Worm (Caenorhabditis elegans): Measurements from ENCODE around the gene svop-1.

svop-1 gene

DNA sequence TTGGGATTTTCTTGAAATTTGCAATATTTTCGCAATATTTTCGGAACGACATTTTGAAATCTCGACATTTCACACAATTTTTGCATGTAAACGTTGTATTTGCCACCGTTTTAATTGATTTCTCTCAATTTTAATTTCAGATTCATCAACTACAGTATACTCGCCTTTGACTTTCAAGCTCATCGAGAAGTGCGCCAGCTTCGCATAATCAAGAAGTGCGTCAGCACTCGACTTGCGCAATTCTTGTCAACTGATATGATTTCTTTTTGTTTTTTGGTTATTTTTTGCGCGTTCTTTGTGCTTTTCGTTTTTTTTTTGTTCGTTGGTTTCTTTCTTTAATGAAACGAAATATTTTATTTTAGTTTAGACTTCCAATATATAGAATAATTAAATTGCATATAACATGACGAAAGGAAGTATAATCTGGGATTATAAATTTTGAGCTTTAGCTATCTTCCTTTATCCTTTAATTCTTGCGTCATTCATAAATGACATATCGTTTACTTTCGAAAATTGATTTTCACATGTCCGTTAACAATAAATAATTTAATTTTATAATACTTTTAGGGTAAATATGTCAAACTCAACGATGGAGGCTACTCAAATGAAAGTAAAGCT lies 2.0 kb upstream of the svop-1 start, which contains the start of gene famh-136:
Gene famh-136 (plus strand): TSS at position 568 of the 618 bp plus-strand sequence.
- TF ChIP-seq nhr-43 (tag; optimal IDR thresholded peaks at IDR 0.05; ENCODE audit: poor library complexity, severe bottlenecking), result peak; percentile 82
- TF ChIP-seq nhr-237 (tag; optimal IDR thresholded peaks at IDR 0.05), result no peak
- peak; percentile 48 for TF ChIP-seq R02D3.7 (tag; optimal IDR thresholded peaks at IDR 0.05)
- TF ChIP-seq pqm-1 (tag; optimal IDR thresholded peaks at IDR 0.05), result peak; percentile 58
- TF ChIP-seq lsy-12 (tag; optimal IDR thresholded peaks at IDR 0.05), result peak; percentile 57
- no peak for TF ChIP-seq fkh-2 (tag; optimal IDR thresholded peaks at IDR 0.05)
- peak; percentile 71 for TF ChIP-seq ceh-28 (tag; optimal IDR thresholded peaks at IDR 0.05)
- TF ChIP-seq nhr-67 (tag; optimal IDR thresholded peaks at IDR 0.05), result no peak
- TF ChIP-seq ceh-82 (tag; optimal IDR thresholded peaks at IDR 0.05), result no peak
- TF ChIP-seq ztf-4 (tag; optimal IDR thresholded peaks at IDR 0.05), result peak; percentile 9
- TF ChIP-seq lin-39 (tag; optimal IDR thresholded peaks at IDR 0.05), result peak; percentile 65
- TF ChIP-seq lin-15B (tag; optimal IDR thresholded peaks at IDR 0.05), result peak; percentile 77
- TF ChIP-seq nfya-1 (tag; optimal IDR thresholded peaks at IDR 0.05; ENCODE audit: insufficient read depth), result peak; percentile 86
- no peak for TF ChIP-seq sea-2 (GFP tag; optimal IDR thresholded peaks at IDR 0.05)
- TF ChIP-seq egl-5 (tag; optimal IDR thresholded peaks at IDR 0.05), result peak; percentile 23
- peak; percentile 48 for TF ChIP-seq hmg-11 (tag; optimal IDR thresholded peaks at IDR 0.05)
- peak; percentile 95 for TF ChIP-seq pha-4 (tag; optimal IDR thresholded peaks at IDR 0.05)
- TF ChIP-seq fkh-10 (GFP tag; optimal IDR thresholded peaks at IDR 0.05), result no peak
- TF ChIP-seq elt-2 (tag; optimal IDR thresholded peaks at IDR 0.05), result peak; percentile 84
- peak; percentile 68 for TF ChIP-seq nhr-11 (tag; optimal IDR thresholded peaks at IDR 0.05)
- TF ChIP-seq skn-1 (tag; optimal IDR thresholded peaks at IDR 0.05), result peak; percentile 47
- TF ChIP-seq nhr-25 (tag; optimal IDR thresholded peaks at IDR 0.05), result peak; percentile 14
- peak; percentile 88 for TF ChIP-seq snpc-4 (tag; optimal IDR thresholded peaks at IDR 0.05)
- peak; percentile 69 for TF ChIP-seq tbx-2 (tag; optimal IDR thresholded peaks at IDR 0.05)
- TF ChIP-seq nhr-12 (tag; optimal IDR thresholded peaks at IDR 0.05), result no peak
- TF ChIP-seq nhr-77 (tag; optimal IDR thresholded peaks at IDR 0.05), result peak; percentile 22
- TF ChIP-seq jun-1 (tag; optimal IDR thresholded peaks at IDR 0.05), result peak; percentile 69
- TF ChIP-seq egl-27 (tag; optimal IDR thresholded peaks at IDR 0.05), result no peak
- no peak for TF ChIP-seq ztf-11 (tag; optimal IDR thresholded peaks at IDR 0.05)

DNA sequence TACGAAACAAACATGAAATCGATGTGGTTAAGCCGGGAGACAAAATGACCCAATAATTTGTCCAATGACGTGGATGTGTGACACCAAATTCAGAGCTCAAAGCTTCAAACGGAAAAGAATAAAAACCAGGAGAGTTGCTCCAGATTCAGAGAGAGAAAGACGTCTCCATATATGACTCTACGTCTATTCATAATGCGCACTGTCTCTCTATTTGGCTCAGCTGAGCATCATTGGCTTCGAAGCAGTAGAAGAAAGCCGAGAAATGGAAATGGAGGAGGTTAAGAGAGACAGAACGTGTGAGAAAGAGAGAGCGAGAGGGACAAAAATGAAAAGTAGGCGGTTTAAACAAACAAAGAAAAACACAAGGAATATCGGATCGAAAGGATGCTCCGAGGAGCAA lies 1.0 kb upstream of the svop-1 start:
- TF ChIP-seq R02D3.7 (tag; optimal IDR thresholded peaks at IDR 0.05), result no peak
- no peak for TF ChIP-seq ceh-16 (tag; optimal IDR thresholded peaks at IDR 0.05)
- no peak for TF ChIP-seq nhr-23 (tag; optimal IDR thresholded peaks at IDR 0.05)
- TF ChIP-seq daf-12 (tag; optimal IDR thresholded peaks at IDR 0.05), result no peak
- TF ChIP-seq nhr-237 (tag; optimal IDR thresholded peaks at IDR 0.05), result no peak
- peak; percentile 24 for TF ChIP-seq hmg-11 (tag; optimal IDR thresholded peaks at IDR 0.05)
- TF ChIP-seq ama-1 (optimal IDR thresholded peaks at IDR 0.05), result no peak
- TF ChIP-seq nhr-12 (tag; optimal IDR thresholded peaks at IDR 0.05), result no peak
- TF ChIP-seq aly-2 (tag; optimal IDR thresholded peaks at IDR 0.05), result no peak
- no peak for TF ChIP-seq fkh-2 (tag; optimal IDR thresholded peaks at IDR 0.05)
- TF ChIP-seq lsy-12 (tag; optimal IDR thresholded peaks at IDR 0.05), result no peak
- peak; percentile 36 for TF ChIP-seq pha-4 (tag; optimal IDR thresholded peaks at IDR 0.05)
- no peak for TF ChIP-seq nhr-11 (tag; optimal IDR thresholded peaks at IDR 0.05)
- no peak for TF ChIP-seq nhr-25 (tag; optimal IDR thresholded peaks at IDR 0.05)
- no peak for TF ChIP-seq mdl-1 (tag; optimal IDR thresholded peaks at IDR 0.05)
- no peak for TF ChIP-seq skn-1 (tag; optimal IDR thresholded peaks at IDR 0.05)
- no peak for TF ChIP-seq egl-5 (tag; optimal IDR thresholded peaks at IDR 0.05)
- TF ChIP-seq fkh-10 (GFP tag; optimal IDR thresholded peaks at IDR 0.05), result no peak
- TF ChIP-seq elt-1 (tag; optimal IDR thresholded peaks at IDR 0.05), result no peak
- TF ChIP-seq lin-39 (tag; optimal IDR thresholded peaks at IDR 0.05), result peak; percentile 78
- no peak for TF ChIP-seq sea-2 (GFP tag; optimal IDR thresholded peaks at IDR 0.05)
- TF ChIP-seq elt-2 (tag; optimal IDR thresholded peaks at IDR 0.05), result no peak
- no peak for TF ChIP-seq ceh-82 (tag; optimal IDR thresholded peaks at IDR 0.05)
- no peak for TF ChIP-seq zag-1 (tag; optimal IDR thresholded peaks at IDR 0.05)
- TF ChIP-seq ztf-11 (tag; optimal IDR thresholded peaks at IDR 0.05), result no peak
- TF ChIP-seq ceh-9 (tag; optimal IDR thresholded peaks at IDR 0.05), result no peak
- TF ChIP-seq nfya-1 (tag; optimal IDR thresholded peaks at IDR 0.05; ENCODE audit: insufficient read depth), result peak; percentile 45
- TF ChIP-seq ZK546.5 (tag; optimal IDR thresholded peaks at IDR 0.05), result no peak
- TF ChIP-seq unc-39 (tag; optimal IDR thresholded peaks at IDR 0.05), result no peak
- TF ChIP-seq tbx-2 (tag; optimal IDR thresholded peaks at IDR 0.05), result no peak
- no peak for TF ChIP-seq egl-27 (tag; optimal IDR thresholded peaks at IDR 0.05)
- no peak for TF ChIP-seq nhr-43 (tag; optimal IDR thresholded peaks at IDR 0.05; ENCODE audit: poor library complexity, severe bottlenecking)
- no peak for TF ChIP-seq nhr-67 (tag; optimal IDR thresholded peaks at IDR 0.05)
